Fruit fly (Drosophila melanogaster) whole organism, prepupa: ENCODE results near the gene Vsp37A.
A peak's percentile ranks its signal among the peaks of the same experiment; 100 is the strongest.

Source experiments
- Blimp-1 ChIP-seq: fragments of 200-800 bp; sonication (Bioruptor generic); optimal IDR thresholded peaks from 3 replicates; lab custom pipeline; 2017; ENCODE audit warnings: missing biosample characterization, missing genetic modification characterization, mild to moderate bottlenecking, moderate library complexity, missing genetic modification reagents
- CG10631 ChIP-seq: fragments of 200-800 bp; sonication (Bioruptor generic); optimal IDR thresholded peaks from 2 replicates; lab custom pipeline; 2016; ENCODE audit warnings: missing biosample characterization, missing genetic modification characterization
- CG1621 ChIP-seq: fragments of 200-800 bp; sonication (Bioruptor generic); optimal IDR thresholded peaks from 3 replicates; lab custom pipeline; 2018; ENCODE audit warnings: missing biosample characterization, mild to moderate bottlenecking, missing genetic modification characterization
- Eip75B ChIP-seq: fragments of 200-800 bp; sonication (Bioruptor generic); optimal IDR thresholded peaks from 3 replicates; lab custom pipeline; 2016; ENCODE audit warnings: missing biosample characterization, missing genetic modification characterization
- Eip78C ChIP-seq: fragments of 200-800 bp; sonication (Bioruptor generic); peaks from one replicate; lab custom pipeline; 2016; ENCODE audit warnings: missing biosample characterization, missing genetic modification characterization
- Eip93F ChIP-seq: fragments of 200-800 bp; sonication (Bioruptor generic); optimal IDR thresholded peaks from 2 replicates; lab custom pipeline; 2016; ENCODE audit warnings: missing biosample characterization, mild to moderate bottlenecking, missing genetic modification characterization
- Ets96B ChIP-seq: fragments of 200-800 bp; optimal IDR thresholded peaks from 2 replicates; lab custom pipeline; 2019; ENCODE audit warnings: missing biosample characterization, mild to moderate bottlenecking, missing genetic modification characterization, moderate library complexity
- Smox ChIP-seq: fragments of 200-800 bp; sonication (Bioruptor generic); optimal IDR thresholded peaks from 3 replicates; lab custom pipeline; 2016; ENCODE audit warnings: missing biosample characterization, missing genetic modification characterization
- achi ChIP-seq: fragments of 200-800 bp; sonication (Bioruptor generic); optimal IDR thresholded peaks from 3 replicates; lab custom pipeline; 2016; ENCODE audit warnings: missing biosample characterization, missing genetic modification characterization
- cyc ChIP-seq: fragments of 200-800 bp; sonication (Bioruptor generic); optimal IDR thresholded peaks from 3 replicates; lab custom pipeline; 2016; ENCODE audit warnings: missing biosample characterization, missing genetic modification characterization
- eg ChIP-seq: fragments of 200-800 bp; sonication (Bioruptor generic); IDR thresholded peaks from 3 replicates; pipeline ENCODE4 v1.3.6; 2022; ENCODE audit warnings: missing biosample characterization, missing genetic modification characterization
- esn ChIP-seq: fragments of 200-800 bp; sonication (Bioruptor generic); optimal IDR thresholded peaks from 2 replicates; lab custom pipeline; 2016; ENCODE audit warnings: missing biosample characterization, mild to moderate bottlenecking, missing genetic modification characterization, moderate library complexity

DNA sequence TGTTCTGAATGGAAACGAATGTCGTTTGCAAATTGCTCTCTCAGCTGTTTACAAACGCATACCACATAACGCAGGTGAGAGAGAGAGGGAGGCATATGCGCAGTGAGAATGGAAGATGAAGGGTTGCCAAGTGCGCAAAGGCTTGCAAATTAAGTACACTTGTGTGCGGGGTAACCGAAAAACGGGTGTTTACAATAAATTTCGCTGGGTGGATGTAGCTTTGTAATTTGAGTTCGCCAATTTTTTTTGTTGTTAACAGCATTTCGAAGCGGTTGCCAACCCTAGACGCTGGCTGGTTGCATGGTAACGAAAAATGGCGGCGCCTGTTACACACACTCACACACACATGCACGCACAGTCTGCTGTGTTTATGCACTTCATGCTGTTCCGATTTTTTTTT lies 33.6 kb downstream of the Vsp37A start:
- TF ChIP-seq CG1621 (tag; lab: Kevin White, UChicago) (peak; percentile 96), Eip93F (GFP tag; lab: Kevin White, UChicago) (peak; percentile 93), eg (peak; percentile 99), Eip75B (GFP tag; lab: Kevin White, UChicago) (peak; percentile 95), cyc (GFP tag; lab: Kevin White, UChicago) (peak; percentile 97), Smox (GFP tag; lab: Kevin White, UChicago) (peak; percentile 96), Eip78C (GFP tag; lab: Kevin White, UChicago) (peak; percentile 98), Ets96B (tag; lab: Kevin White, UChicago) (peak; percentile 92), achi (peak; percentile 95), Blimp-1 (GFP tag; lab: Kevin White, UChicago) (peak; percentile 87), esn (peak; percentile 96), CG10631 (GFP tag; lab: Kevin White, UChicago) (peak; percentile 92)
